Fruit fly (Drosophila melanogaster): Measurements from ENCODE around the gene Iru.

The Iru gene

dm6 chr3R:9053850-9054441 lies 47.7 kb downstream of the Iru start:
- no peak for TF ChIP-seq CTCF (optimal IDR thresholded peaks at IDR 0.05)
- TF ChIP-seq CG8478 (optimal IDR thresholded peaks at IDR 0.05), result no peak

dm6 chr3R:9054442-9055118 lies 48.3 kb downstream of the Iru start:
- TF ChIP-seq CTCF (optimal IDR thresholded peaks at IDR 0.05) (no peak), CG8478 (optimal IDR thresholded peaks at IDR 0.05) (no peak)

- TF ChIP-seq CG8478 (optimal IDR thresholded peaks at IDR 0.05) (no peak), CTCF (optimal IDR thresholded peaks at IDR 0.05) (no peak)
These were observed 49.2 kb downstream of the Iru start for dm6 chr3R:9055119-9056105.

DNA sequence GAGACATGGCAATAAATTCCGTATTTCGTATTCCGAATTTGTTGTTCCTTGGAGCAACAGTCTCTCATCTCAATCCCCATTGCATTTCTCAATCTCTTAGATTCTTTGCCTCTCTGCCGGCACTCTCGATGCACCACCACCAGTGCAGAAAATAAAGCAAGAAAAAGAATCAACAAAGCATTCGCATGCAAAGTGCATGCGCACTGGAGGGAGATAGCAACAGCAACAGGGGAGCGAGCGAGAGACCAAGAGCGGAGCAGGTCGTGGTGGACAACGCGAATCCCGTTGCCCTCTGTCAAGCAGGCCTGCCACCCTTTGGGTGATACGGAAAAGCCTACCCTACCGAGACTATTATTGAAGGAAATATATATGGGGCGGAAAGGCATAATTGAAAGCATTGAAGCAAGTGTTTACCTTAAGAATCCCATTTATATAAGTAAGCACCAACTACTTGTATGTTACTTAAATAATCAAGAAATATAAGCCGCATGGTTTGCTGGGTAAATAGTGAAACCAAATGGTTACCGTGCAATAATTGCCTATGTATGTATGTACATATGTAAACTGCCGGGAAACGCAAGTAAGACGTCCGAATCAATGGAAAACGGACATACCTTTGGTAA lies 50.3 kb downstream of the Iru start:
- TF ChIP-seq CG8478 (optimal IDR thresholded peaks at IDR 0.05) (no peak), CTCF (optimal IDR thresholded peaks at IDR 0.05) (no peak)

DNA sequence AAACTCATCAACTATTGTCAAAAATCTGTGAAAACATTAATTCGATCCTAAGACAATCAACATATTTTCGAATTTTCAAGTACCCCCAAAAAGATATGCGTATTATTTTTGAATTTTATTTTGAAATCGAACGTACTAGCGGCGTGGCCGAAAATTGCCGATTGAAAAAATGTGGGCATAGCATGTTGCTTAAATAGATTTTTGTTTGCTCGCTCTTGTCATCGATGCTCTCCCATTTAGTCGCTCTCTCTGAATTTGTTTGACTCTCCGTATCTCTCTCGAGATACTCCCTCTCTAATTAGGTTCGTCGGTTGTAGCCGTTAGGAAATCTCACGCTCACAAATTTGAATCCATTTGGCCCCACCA lies 50.8 kb downstream of the Iru start:
- TF ChIP-seq CTCF (optimal IDR thresholded peaks at IDR 0.05), result no peak
- no peak for TF ChIP-seq CG8478 (optimal IDR thresholded peaks at IDR 0.05)

Measured in S2 (cell line).